Fruit fly (Drosophila melanogaster) whole organism, adult: Measurements from ENCODE around the gene ara.

ENCODE experiments used
- CG11617 ChIP-seq: fragments of 200-800 bp; sonication (Bioruptor generic); optimal IDR thresholded peaks from 2 replicates; lab custom pipeline; 2017; ENCODE audit warnings: mild to moderate bottlenecking, missing biosample characterization, missing genetic modification reagents, missing genetic modification characterization
- CG14711 ChIP-seq: fragments of 200-800 bp; sonication (Bioruptor generic); optimal IDR thresholded peaks from 2 replicates; lab custom pipeline; 2018; ENCODE audit warnings: missing biosample characterization, mild to moderate bottlenecking, missing genetic modification characterization, moderate library complexity
- CG1620 ChIP-seq: fragments of 200-800 bp; sonication (Bioruptor generic); optimal IDR thresholded peaks from 2 replicates; lab custom pipeline; 2016; ENCODE audit warnings: missing biosample characterization, missing genetic modification characterization
- CG33017 ChIP-seq: fragments of 200-800 bp; sonication (Bioruptor generic); optimal IDR thresholded peaks from 2 replicates; lab custom pipeline; 2018; ENCODE audit warnings: missing biosample characterization, mild to moderate bottlenecking, missing genetic modification characterization, moderate library complexity
- CG5204 ChIP-seq: fragments of 200-800 bp; sonication (Bioruptor generic); optimal IDR thresholded peaks from 2 replicates; lab custom pipeline; 2016; ENCODE audit warnings: missing biosample characterization, missing genetic modification characterization
- CG7045 ChIP-seq: fragments of 200-800 bp; sonication (Bioruptor generic); optimal IDR thresholded peaks from 2 replicates; lab custom pipeline; 2017; ENCODE audit warnings: missing biosample characterization, mild to moderate bottlenecking, missing genetic modification characterization
- CG7101 ChIP-seq: fragments of 200-800 bp; sonication (Bioruptor generic); optimal IDR thresholded peaks from 2 replicates; lab custom pipeline; 2018; ENCODE audit warnings: missing biosample characterization, mild to moderate bottlenecking, missing genetic modification characterization, moderate library complexity
- Hr96 ChIP-seq: fragments of 200-800 bp; sonication (Bioruptor generic); optimal IDR thresholded peaks from 2 replicates; lab custom pipeline; 2016; ENCODE audit warnings: missing biosample characterization, missing genetic modification characterization
- Mnt ChIP-seq: fragments of 200-800 bp; sonication (Bioruptor generic); optimal IDR thresholded peaks from 2 replicates; lab custom pipeline; 2016; ENCODE audit warnings: missing biosample characterization, mild to moderate bottlenecking, missing genetic modification characterization
- bab1 ChIP-seq: fragments of 200-800 bp; sonication (Bioruptor generic); optimal IDR thresholded peaks from 3 replicates; lab custom pipeline; 2019; ENCODE audit warnings: missing biosample characterization, mild to moderate bottlenecking, missing genetic modification characterization, moderate library complexity
- cic ChIP-seq: fragments of 200-800 bp; sonication (Bioruptor generic); optimal IDR thresholded peaks from 2 replicates; lab custom pipeline; 2017; ENCODE audit warnings: missing biosample characterization, mild to moderate bottlenecking, missing genetic modification characterization, moderate library complexity
- cnc ChIP-seq, 2 experiments: fragments of >200 bp; optimal IDR thresholded peaks; 2 replicates each; lab custom pipeline; 2017
- kay ChIP-seq: fragments of 200-800 bp; sonication (Bioruptor generic); peaks from one replicate; lab custom pipeline; 2016; ENCODE audit warnings: missing biosample characterization, missing genetic modification characterization, borderline replicate concordance
- ovo ChIP-seq: fragments of 200-800 bp; sonication (Bioruptor generic); optimal IDR thresholded peaks from 2 replicates; lab custom pipeline; 2016; ENCODE audit warnings: missing biosample characterization, missing genetic modification characterization
- pad ChIP-seq: fragments of 200-800 bp; sonication (Bioruptor generic); optimal IDR thresholded peaks from 3 replicates; lab custom pipeline; 2017; ENCODE audit warnings: missing biosample characterization, missing genetic modification characterization, mild to moderate bottlenecking, moderate library complexity, missing genetic modification reagents
- toe ChIP-seq: fragments of 200-800 bp; sonication (Bioruptor generic); optimal IDR thresholded peaks from 2 replicates; lab custom pipeline; 2016; ENCODE audit warnings: missing biosample characterization, missing genetic modification characterization

Gene ara

dm6 chr3L:12640719-12641118 is 60.2 kb downstream of the ara start:
- TF ChIP-seq CG5204 (GFP tag; lab: Kevin White, UChicago) (no peak), cic (GFP tag; lab: Kevin White, UChicago) (no peak), CG1620 (GFP tag; lab: Kevin White, UChicago) (no peak), kay (GFP tag; lab: Kevin White, UChicago) (no peak), CG7101 (tag; lab: Kevin White, UChicago) (no peak), cnc (optimal IDR thresholded peaks at IDR 0.05; lab: Kevin White, UChicago) (no peak), CG7045 (no peak), pad (GFP tag; lab: Kevin White, UChicago) (no peak), ovo (GFP tag; lab: Kevin White, UChicago) (no peak), CG11617 (GFP tag; lab: Kevin White, UChicago) (no peak)

- TF ChIP-seq CG14711 (tag; lab: Kevin White, UChicago) (no peak), CG7101 (tag; lab: Kevin White, UChicago) (no peak), CG7045 (no peak), toe (GFP tag; lab: Kevin White, UChicago) (no peak), ovo (GFP tag; lab: Kevin White, UChicago) (no peak), CG33017 (tag; lab: Kevin White, UChicago) (no peak), Mnt (GFP tag; lab: Kevin White, UChicago) (no peak), bab1 (GFP tag; lab: Kevin White, UChicago) (no peak), Hr96 (GFP tag; lab: Kevin White, UChicago) (no peak)
Measured at dm6 chr3L:12642339-12642895, 61.9 kb downstream of the ara start.

dm6 chr3L:12643820-12644744 is 63.6 kb downstream of the ara start:
- TF ChIP-seq CG1620 (GFP tag; lab: Kevin White, UChicago), result no peak
- TF ChIP-seq CG5204 (GFP tag; lab: Kevin White, UChicago), result no peak
- TF ChIP-seq bab1 (GFP tag; lab: Kevin White, UChicago), result no peak
- no peak for TF ChIP-seq kay (GFP tag; lab: Kevin White, UChicago)
- no peak for TF ChIP-seq cnc (optimal IDR thresholded peaks at IDR 0.05; lab: Kevin White, UChicago)
